Worm (Caenorhabditis elegans) whole organism, L1 larva: ENCODE data around the gene rab-18.
A peak's percentile ranks its signal among the peaks of the same experiment; 100 is the strongest.

ENCODE experiments used
- C04F5.9 ChIP-seq: sonication (generic microtip); optimal IDR thresholded peaks from 2 replicates; lab custom pipeline; 2016; ENCODE audit warnings: missing genetic modification characterization, missing compliant biosample characterization
- C16A3.4 ChIP-seq: fragments of 150-350 bp; optimal IDR thresholded peaks from 2 replicates; lab custom pipeline; 2014; ENCODE audit warnings: missing biosample characterization, missing genetic modification characterization
- F16B12.6 ChIP-seq: fragments of 150-350 bp; optimal IDR thresholded peaks from 2 replicates; lab custom pipeline; 2014; ENCODE audit warnings: missing biosample characterization, missing genetic modification characterization
- Y116A8C.19 ChIP-seq: sonication (generic microtip); optimal IDR thresholded peaks from 2 replicates; lab custom pipeline; 2016; ENCODE audit warnings: missing compliant biosample characterization, missing genetic modification characterization, borderline replicate concordance
- aha-1 ChIP-seq: fragments of 150-350 bp; optimal IDR thresholded peaks from 2 replicates; lab custom pipeline; 2014; ENCODE audit warnings: missing biosample characterization, missing genetic modification characterization
- aly-2 ChIP-seq: fragments of 150-350 bp; optimal IDR thresholded peaks from 2 replicates; lab custom pipeline; 2014; ENCODE audit warnings: missing biosample characterization, missing genetic modification characterization
- ama-1 ChIP-seq: fragments of 150-350 bp; optimal IDR thresholded peaks from 2 replicates; lab custom pipeline; 2014
- blmp-1 ChIP-seq: fragments of 150-350 bp; optimal IDR thresholded peaks from 2 replicates; lab custom pipeline; 2014; ENCODE audit warnings: missing biosample characterization, missing genetic modification characterization
- ceh-63 ChIP-seq: fragments of 200-800 bp; sonication (Bioruptor generic); optimal IDR thresholded peaks from 2 replicates; lab custom pipeline; 2018; ENCODE audit warnings: mild to moderate bottlenecking, missing genetic modification characterization, missing compliant biosample characterization
- ceh-8 ChIP-seq: fragments of 200-800 bp; sonication (Bioruptor generic); optimal IDR thresholded peaks from 2 replicates; lab custom pipeline; 2018; ENCODE audit warnings: mild to moderate bottlenecking, missing genetic modification characterization, moderate library complexity, missing compliant biosample characterization
- ceh-82 ChIP-seq, 3 experiments: fragments of 150-350 bp in 1 of 3; sonication (generic microtip) in 2 of 3; optimal IDR thresholded peaks; 2 replicates each; lab custom pipeline; 2014 to 2017; ENCODE audit warnings: missing biosample characterization in 3 of 3, missing genetic modification characterization in 3 of 3
- ceh-88 ChIP-seq: fragments of 200-800 bp; sonication (Bioruptor generic); IDR thresholded peaks from 2 replicates; pipeline ENCODE4 v1.3.6; 2022; ENCODE audit warnings: missing genetic modification characterization, missing compliant biosample characterization
- dpl-1 ChIP-seq, 3 experiments: fragments of 150-350 bp in 2 of 3; sonication (generic microtip) in 1 of 3; optimal IDR thresholded peaks; 2 replicates each; lab custom pipeline; 2014 to 2017; ENCODE audit warnings: missing biosample characterization in 3 of 3, missing genetic modification characterization in 3 of 3, missing genetic modification reagents in 3 of 3
- efl-1 ChIP-seq, 4 experiments: fragments of 150-350 bp; optimal IDR thresholded peaks in 3 of 4; peaks in 1 of 4; 1 replicate in 1 of 4; 2 replicates in 3 of 4; lab custom pipeline; 2014; ENCODE audit warnings: missing biosample characterization in 2 of 4, missing genetic modification characterization in 2 of 4, missing genetic modification reagents in 2 of 4
- efl-3 ChIP-seq: fragments of 200-800 bp; sonication (Bioruptor generic); optimal IDR thresholded peaks from 2 replicates; lab custom pipeline; 2018; ENCODE audit warnings: mild to moderate bottlenecking, missing genetic modification characterization, missing compliant biosample characterization
- egl-13 ChIP-seq: sonication (generic microtip); optimal IDR thresholded peaks from 2 replicates; lab custom pipeline; 2016; ENCODE audit warnings: missing genotype, missing genetic modification reagents, missing genetic modification characterization, missing compliant biosample characterization
- egl-27 ChIP-seq, 2 experiments: fragments of 150-350 bp in 1 of 2; sonication (generic microtip); optimal IDR thresholded peaks; 3 replicates each; lab custom pipeline; 2017 to 2018; ENCODE audit warnings: missing biosample characterization in 2 of 2, missing genetic modification characterization in 2 of 2, missing genetic modification reagents in 2 of 2
- elt-3 ChIP-seq, 6 experiments: fragments of 150-350 bp in 1 of 6; sonication (generic microtip); optimal IDR thresholded peaks; 2 replicates each; lab custom pipeline; 2017 to 2018; ENCODE audit warnings: missing biosample characterization in 6 of 6, missing genetic modification characterization in 6 of 6, inconsistent platforms in 1 of 6
- fkh-4 ChIP-seq: sonication (generic microtip); optimal IDR thresholded peaks from 2 replicates; lab custom pipeline; 2016; ENCODE audit warnings: missing compliant biosample characterization, missing genetic modification characterization, borderline replicate concordance
- fos-1 ChIP-seq: fragments of 150-350 bp; optimal IDR thresholded peaks from 2 replicates; lab custom pipeline; 2014; ENCODE audit warnings: missing biosample characterization, missing genetic modification characterization
- grh-1 ChIP-seq: fragments of 200-800 bp; sonication (Bioruptor generic); IDR thresholded peaks from 2 replicates; pipeline ENCODE4 v1.3.6; 2022; ENCODE audit warnings: missing genetic modification reagents, missing genetic modification characterization, missing compliant biosample characterization
- hlh-17 ChIP-seq: fragments of 200-800 bp; sonication (Bioruptor generic); optimal IDR thresholded peaks from 2 replicates; lab custom pipeline; 2018; ENCODE audit warnings: missing genetic modification characterization, mild to moderate bottlenecking, missing compliant biosample characterization, moderate library complexity, borderline replicate concordance
- hlh-4 ChIP-seq: sonication (generic microtip); optimal IDR thresholded peaks from 2 replicates; lab custom pipeline; 2016; ENCODE audit warnings: mild to moderate bottlenecking, missing genetic modification characterization, missing compliant biosample characterization
- hpl-2 ChIP-seq: fragments of 150-350 bp; optimal IDR thresholded peaks from 2 replicates; lab custom pipeline; 2014; ENCODE audit warnings: missing biosample characterization, missing genetic modification reagents, missing genetic modification characterization
- irx-1 ChIP-seq: sonication (generic microtip); optimal IDR thresholded peaks from 2 replicates; lab custom pipeline; 2016; ENCODE audit warnings: missing genetic modification characterization, missing compliant biosample characterization
- isw-1 ChIP-seq: fragments of 200-800 bp; sonication (Bioruptor generic); IDR thresholded peaks from 2 replicates; pipeline ENCODE4 v1.3.6; 2022; ENCODE audit warnings: missing genetic modification characterization, missing compliant biosample characterization
- jun-1 ChIP-seq: fragments of 150-350 bp; optimal IDR thresholded peaks from 2 replicates; lab custom pipeline; 2014; ENCODE audit warnings: missing biosample characterization, missing genetic modification reagents, missing genetic modification characterization
- lin-15B ChIP-seq: fragments of 150-350 bp; sonication (generic microtip); optimal IDR thresholded peaks from 3 replicates; lab custom pipeline; 2014; ENCODE audit warnings: missing biosample characterization, missing genetic modification characterization
- lin-39 ChIP-seq: fragments of 150-350 bp; optimal IDR thresholded peaks from 2 replicates; lab custom pipeline; 2014; ENCODE audit warnings: missing biosample characterization, missing genetic modification reagents, missing genetic modification characterization
- mef-2 ChIP-seq: fragments of 150-350 bp; optimal IDR thresholded peaks from 2 replicates; lab custom pipeline; 2014; ENCODE audit warnings: missing biosample characterization, missing genetic modification characterization
- mep-1 ChIP-seq: fragments of 150-350 bp; optimal IDR thresholded peaks from 2 replicates; lab custom pipeline; 2014; ENCODE audit warnings: missing biosample characterization, missing genetic modification characterization
- nhr-19 ChIP-seq: fragments of 200-800 bp; sonication (Bioruptor generic); conservative IDR thresholded peaks from 2 replicates; pipeline ENCODE4 v1.3.6; 2022; ENCODE audit warnings: missing genetic modification characterization, missing compliant biosample characterization
- nhr-20 ChIP-seq: sonication (generic microtip); optimal IDR thresholded peaks from 2 replicates; lab custom pipeline; 2016; ENCODE audit warnings: mild to moderate bottlenecking, missing genetic modification characterization, missing compliant biosample characterization
- nhr-28 ChIP-seq: fragments of 150-350 bp; optimal IDR thresholded peaks from 2 replicates; lab custom pipeline; 2014; ENCODE audit warnings: missing biosample characterization, missing genetic modification characterization
- nhr-47 ChIP-seq: sonication (generic microtip); optimal IDR thresholded peaks from 2 replicates; lab custom pipeline; 2016; ENCODE audit warnings: mild to moderate bottlenecking, missing genetic modification characterization, moderate library complexity, missing compliant biosample characterization
- nhr-76 ChIP-seq: sonication (generic microtip); optimal IDR thresholded peaks from 2 replicates; lab custom pipeline; 2017; ENCODE audit warnings: missing biosample characterization, missing genetic modification characterization
- nhr-77 ChIP-seq: fragments of 150-350 bp; optimal IDR thresholded peaks from 2 replicates; lab custom pipeline; 2014; ENCODE audit warnings: missing biosample characterization, missing genetic modification characterization
- nhr-84 ChIP-seq: sonication (generic microtip); optimal IDR thresholded peaks from 2 replicates; lab custom pipeline; 2017; ENCODE audit warnings: missing biosample characterization, missing genetic modification characterization
- nhr-85 ChIP-seq: sonication (generic microtip); peaks from one replicate; lab custom pipeline; 2016; ENCODE audit warnings: missing genetic modification characterization, inconsistent platforms, missing compliant biosample characterization
- nhr-90 ChIP-seq: sonication (generic microtip); optimal IDR thresholded peaks from 2 replicates; lab custom pipeline; 2016; ENCODE audit warnings: mild to moderate bottlenecking, missing genetic modification characterization, missing compliant biosample characterization; ENCODE audit not compliant: poor library complexity
- pag-3 ChIP-seq: sonication (generic microtip); optimal IDR thresholded peaks from 2 replicates; lab custom pipeline; 2017; ENCODE audit warnings: missing genetic modification characterization, mild to moderate bottlenecking, missing compliant biosample characterization, antibody characterized with exemption, borderline replicate concordance; ENCODE audit not compliant: insufficient read depth
- rnt-1 ChIP-seq: sonication (generic microtip); optimal IDR thresholded peaks from 2 replicates; lab custom pipeline; 2016; ENCODE audit warnings: mild to moderate bottlenecking, missing genetic modification characterization, moderate library complexity, missing compliant biosample characterization
- skn-1 ChIP-seq: fragments of 150-350 bp; optimal IDR thresholded peaks from 2 replicates; lab custom pipeline; 2014; ENCODE audit warnings: missing biosample characterization, missing genetic modification characterization
- snu-23 ChIP-seq: sonication (generic microtip); optimal IDR thresholded peaks from 2 replicates; lab custom pipeline; 2016; ENCODE audit warnings: missing genetic modification characterization, missing compliant biosample characterization
- sox-4 ChIP-seq: sonication (generic microtip); optimal IDR thresholded peaks from 2 replicates; lab custom pipeline; 2016; ENCODE audit warnings: missing genetic modification characterization, missing compliant biosample characterization
- swsn-7 ChIP-seq: sonication (generic microtip); optimal IDR thresholded peaks from 2 replicates; lab custom pipeline; 2016; ENCODE audit warnings: missing genetic modification characterization, missing compliant biosample characterization
- tlp-1 ChIP-seq: fragments of 150-350 bp; optimal IDR thresholded peaks from 2 replicates; lab custom pipeline; 2014; ENCODE audit warnings: missing biosample characterization, missing genetic modification characterization
- unc-130 ChIP-seq: fragments of 150-350 bp; optimal IDR thresholded peaks from 2 replicates; lab custom pipeline; 2017; ENCODE audit warnings: missing biosample characterization, missing genetic modification characterization, inconsistent platforms
- unc-86 ChIP-seq: sonication (generic microtip); optimal IDR thresholded peaks from 2 replicates; lab custom pipeline; 2016; ENCODE audit warnings: missing genetic modification characterization, missing compliant biosample characterization
- unc-98 ChIP-seq: fragments of 200-800 bp; sonication (Bioruptor generic); IDR thresholded peaks from 2 replicates; pipeline ENCODE4 v1.3.6; 2022; ENCODE audit warnings: missing genetic modification characterization, missing compliant biosample characterization
- xbp-1 ChIP-seq: sonication (generic microtip); optimal IDR thresholded peaks from 2 replicates; lab custom pipeline; 2016; ENCODE audit warnings: missing genetic modification characterization, missing compliant biosample characterization
- zip-4 ChIP-seq: fragments of 200-800 bp; sonication (Bioruptor generic); optimal IDR thresholded peaks from 2 replicates; lab custom pipeline; 2018; ENCODE audit warnings: mild to moderate bottlenecking, missing genetic modification characterization, moderate library complexity, missing compliant biosample characterization
- ztf-4 ChIP-seq: fragments of 150-350 bp; optimal IDR thresholded peaks from 2 replicates; lab custom pipeline; 2014; ENCODE audit warnings: missing biosample characterization, missing genetic modification characterization

The rab-18 gene

ce11 chrIII:1080536-1080935 lies at the start of gene rab-18, which contains the start of gene kbp-4:
TSS of gene rab-18 (minus strand) at chrIII:1080775.
TSS of gene kbp-4 (plus strand) at chrIII:1080901.
- TF ChIP-seq nhr-84 (tag; lab: Kevin White, UChicago) (no peak), unc-86 (tag; lab: Kevin White, UChicago) (peak; percentile 94), mep-1 (peak; percentile 98), nhr-20 (tag; lab: Kevin White, UChicago) (peak; percentile 95), nhr-76 (tag; lab: Kevin White, UChicago) (no peak), jun-1 (tag; lab: Kevin White, UChicago) (peak; percentile 79), fos-1 (tag; lab: Kevin White, UChicago) (peak; percentile 86), F16B12.6 (peak; percentile 69), efl-1 (optimal IDR thresholded peaks at IDR 0.05; lab: Kevin White, UChicago) (peak; percentile 98 to 99), efl-1 (GFP tag; optimal IDR thresholded peaks at IDR 0.05 in 1 of 2; lab: Kevin White, UChicago) (peak; percentile 96 to 99), nhr-85 (peak; percentile 96), grh-1 (GFP tag; lab: Robert Waterston, UW) (peak; percentile 79), mef-2 (tag; lab: Kevin White, UChicago) (peak; percentile 86), hlh-17 (GFP tag; lab: Kevin White, UChicago) (no peak), xbp-1 (tag; lab: Kevin White, UChicago) (peak; percentile 97), hlh-4 (tag; lab: Kevin White, UChicago) (no peak), swsn-7 (tag; lab: Kevin White, UChicago) (peak; percentile 95), nhr-77 (tag; lab: Kevin White, UChicago) (peak; percentile 86), sox-4 (tag; lab: Kevin White, UChicago) (no peak), ceh-88 (peak; percentile 81), zip-4 (GFP tag; lab: Kevin White, UChicago) (peak; percentile 48), tlp-1 (tag; lab: Kevin White, UChicago) (no peak), egl-13 (peak; percentile 89), C16A3.4 (peak; percentile 99), ceh-8 (GFP tag; lab: Kevin White, UChicago) (peak; percentile 78), aly-2 (peak; percentile 62), egl-27 (tag; optimal IDR thresholded peaks at IDR 0.05; lab: Kevin White, UChicago) (no peak), elt-3 (tag; optimal IDR thresholded peaks at IDR 0.05; lab: Kevin White, UChicago) (peak in 4 of 6 experiments; percentile 59 to 99 (median 80)), ceh-63 (GFP tag; lab: Kevin White, UChicago) (no peak), ceh-82 (tag; optimal IDR thresholded peaks at IDR 0.05; lab: Kevin White, UChicago) (peak; percentile 88 to 97 (median 92)), lin-39 (tag; lab: Kevin White, UChicago) (peak; percentile 78), Y116A8C.19 (tag; lab: Kevin White, UChicago) (no peak), isw-1 (peak; percentile 90), nhr-90 (tag; lab: Kevin White, UChicago) (peak; percentile 92), hpl-2 (GFP tag; lab: Kevin White, UChicago) (peak; percentile 62), rnt-1 (tag; lab: Kevin White, UChicago) (peak; percentile 92), ztf-4 (peak; percentile 95), pag-3 (tag; lab: Kevin White, UChicago) (peak; percentile 68), efl-3 (GFP tag; lab: Kevin White, UChicago) (no peak), nhr-28 (tag; lab: Kevin White, UChicago) (no peak), C04F5.9 (tag; lab: Kevin White, UChicago) (peak; percentile 75), unc-130 (peak; percentile 97), unc-98 (GFP tag; lab: Robert Waterston, UW) (peak; percentile 30; the same call in 1 of the 2 replicates), blmp-1 (peak; percentile 91), ama-1 (lab: Kevin White, UChicago) (peak; percentile 39), lin-15B (tag; lab: Kevin White, UChicago) (peak; percentile 98), dpl-1 (GFP tag; optimal IDR thresholded peaks at IDR 0.05; lab: Kevin White, UChicago) (peak; percentile 97 to 98 (median 98)), nhr-47 (tag; lab: Kevin White, UChicago) (peak; percentile 97), aha-1 (peak; percentile 46), irx-1 (peak; percentile 78), skn-1 (peak; percentile 97), snu-23 (GFP tag; lab: Kevin White, UChicago) (peak; percentile 98), fkh-4 (tag; lab: Kevin White, UChicago) (no peak), nhr-19 (GFP tag; lab: Robert Waterston, UW) (peak; percentile 94)
